Worm (Caenorhabditis elegans): Measurements from ENCODE around the gene athp-2.
A peak's percentile ranks its signal among the peaks of the same experiment; 100 is the strongest.

The athp-2 gene

ce11 chrII:4322871-4323270 is 17.1 kb upstream of the athp-2 start, which contains the start of gene H20J04.6 (continued):
- TF ChIP-seq dox-1 (GFP tag; IDR thresholded peaks at IDR 0.05), result no peak
- no peak for TF ChIP-seq egrh-3 (GFP tag; IDR thresholded peaks at IDR 0.05)
- no peak for TF ChIP-seq egl-18 (GFP tag; IDR thresholded peaks at IDR 0.05)
- TF ChIP-seq snpc-1.3 (tag; optimal IDR thresholded peaks at IDR 0.05; ENCODE audit: insufficient read depth), result peak; percentile 10
- no peak for TF ChIP-seq F49E8.2 (tag; optimal IDR thresholded peaks at IDR 0.05; ENCODE audit: insufficient read depth)
- no peak for TF ChIP-seq ceh-40 (GFP tag; IDR thresholded peaks at IDR 0.05)
- no peak for TF ChIP-seq xnd-1 (tag; optimal IDR thresholded peaks at IDR 0.05)
- no peak for TF ChIP-seq F23B12.7 (tag; optimal IDR thresholded peaks at IDR 0.05; ENCODE audit: insufficient read depth)
- TF ChIP-seq lin-54 (GFP tag; optimal IDR thresholded peaks at IDR 0.05), result peak; percentile 13
- TF ChIP-seq chd-7 (tag; optimal IDR thresholded peaks at IDR 0.05), result no peak
- no peak for TF ChIP-seq snpc-3.4 (tag; optimal IDR thresholded peaks at IDR 0.05)

- TF ChIP-seq dpff-1 (tag; optimal IDR thresholded peaks at IDR 0.05), result no peak
- no peak for TF ChIP-seq F52B5.7 (tag; optimal IDR thresholded peaks at IDR 0.05)
- TF ChIP-seq rec-8 (tag; optimal IDR thresholded peaks at IDR 0.05), result no peak
Measured at ce11 chrII:4324061-4324460, 15.9 kb upstream of the athp-2 start, which contains the start of gene mog-2. Gene mog-2 (plus strand): TSS chrII:4324361.

ce11 chrII:4326420-4326819 is 13.6 kb upstream of the athp-2 start, which contains the start of gene pfd-2:
Gene pfd-2 (plus strand): TSS chrII:4326720.
- TF ChIP-seq Y53G8AR.9 (GFP tag; conservative IDR thresholded peaks at IDR 0.05), result no peak
- TF ChIP-seq B0035.1 (tag; optimal IDR thresholded peaks at IDR 0.05), result no peak
- no peak for TF ChIP-seq akir-1 (GFP tag; optimal IDR thresholded peaks at IDR 0.05)
- no peak for TF ChIP-seq mxl-1 (tag; optimal IDR thresholded peaks at IDR 0.05)
- no peak for TF ChIP-seq Y53F4B.3 (GFP tag; IDR thresholded peaks at IDR 0.05)
- no peak for TF ChIP-seq hmg-1.2 (GFP tag; IDR thresholded peaks at IDR 0.05)
- no peak for TF ChIP-seq F57C9.4 (tag; optimal IDR thresholded peaks at IDR 0.05)
- TF ChIP-seq ceh-40 (GFP tag; IDR thresholded peaks at IDR 0.05), result no peak
- TF ChIP-seq dpl-1 (GFP tag; optimal IDR thresholded peaks at IDR 0.05), result no peak
- TF ChIP-seq unc-62 (GFP tag; optimal IDR thresholded peaks at IDR 0.05), result no peak
- no peak for TF ChIP-seq F57A8.1 (GFP tag; optimal IDR thresholded peaks at IDR 0.05)

ce11 chrII:4328716-4329115 is 11.3 kb upstream of the athp-2 start, which contains the start of gene H20J04.4:
Gene H20J04.4 (plus strand): TSS chrII:4329016.
- TF ChIP-seq ztf-3 (GFP tag; optimal IDR thresholded peaks at IDR 0.05) (no peak), nfyb-1 (GFP tag; IDR thresholded peaks at IDR 0.05) (no peak), madf-6 (GFP tag; IDR thresholded peaks at IDR 0.05) (no peak), sea-2 (GFP tag; IDR thresholded peaks at IDR 0.05) (no peak), C17E4.6 (GFP tag; IDR thresholded peaks at IDR 0.05) (no peak), fkh-3 (tag; optimal IDR thresholded peaks at IDR 0.05) (no peak), F23B12.7 (tag; optimal IDR thresholded peaks at IDR 0.05; ENCODE audit: insufficient read depth) (no peak), hsf-1 (GFP tag; IDR thresholded peaks at IDR 0.05) (no peak), chd-7 (tag; optimal IDR thresholded peaks at IDR 0.05) (no peak), mes-4 (tag; optimal IDR thresholded peaks at IDR 0.05) (no peak), egl-18 (GFP tag; IDR thresholded peaks at IDR 0.05) (no peak), athp-1 (tag; optimal IDR thresholded peaks at IDR 0.05) (no peak), dox-1 (GFP tag; IDR thresholded peaks at IDR 0.05) (no peak), nhr-80 (tag; optimal IDR thresholded peaks at IDR 0.05) (no peak), efl-1 (GFP tag; optimal IDR thresholded peaks at IDR 0.05) (no peak), repo-1 (tag; optimal IDR thresholded peaks at IDR 0.05) (no peak), cebp-1 (GFP tag; IDR thresholded peaks at IDR 0.05) (no peak), cebp-1 (tag; optimal IDR thresholded peaks at IDR 0.05) (no peak), C06A6.2 (GFP tag; conservative IDR thresholded peaks at IDR 0.05) (no peak)

All from whole organism, young adult.